Fruit fly (Drosophila melanogaster): ENCODE data around the gene CG31897.

dm6 chr2L:8438052-8438451 lies 4.2 kb upstream of the CG31897 start, which contains the start of gene mus201:
- TF ChIP-seq CG13204 (GFP tag; optimal IDR thresholded peaks at IDR 0.05) = no peak
- no peak for TF ChIP-seq CG14655 (GFP tag; optimal IDR thresholded peaks at IDR 0.05)
- no peak for TF ChIP-seq CG12605 (GFP tag; IDR thresholded peaks at IDR 0.05)
- no peak for TF ChIP-seq Pif1A (GFP tag; optimal IDR thresholded peaks at IDR 0.05)
- TF ChIP-seq CG15710 (tag; optimal IDR thresholded peaks at IDR 0.05) = no peak
- TF ChIP-seq rn (GFP tag; IDR thresholded peaks at IDR 0.05) = no peak
- no peak for TF ChIP-seq CG32121 (GFP tag; IDR thresholded peaks at IDR 0.05)
- no peak for TF ChIP-seq CG17806 (tag; optimal IDR thresholded peaks at IDR 0.05)
- TF ChIP-seq fd96Ca (GFP tag; IDR thresholded peaks at IDR 0.05) = no peak
- TF ChIP-seq CG8301 (tag; optimal IDR thresholded peaks at IDR 0.05) = no peak
